Worm (Caenorhabditis elegans): ENCODE data around the gene ykt-6.

ykt-6 gene

ce11 chrIII:7335220-7335619 is 47.8 kb upstream of the ykt-6 start, which contains the start of gene F56C9.10 (continued):
- TF ChIP-seq ceh-88 (GFP tag; IDR thresholded peaks at IDR 0.05): 0 out of 2 replicates have a peak, but pooled peaks have one; percentile 42
- TF ChIP-seq efl-1 (optimal IDR thresholded peaks at IDR 0.05): peak; percentile 81 to 82
- peak; percentile 67 to 95 for TF ChIP-seq efl-1 (GFP tag; optimal IDR thresholded peaks at IDR 0.05 in 1 of 2)
- TF ChIP-seq lin-15B (tag; optimal IDR thresholded peaks at IDR 0.05): peak; percentile 40
- TF ChIP-seq unc-98 (GFP tag; IDR thresholded peaks at IDR 0.05): peak; percentile 46
- TF ChIP-seq elt-2 (tag; optimal IDR thresholded peaks at IDR 0.05): no peak
- TF ChIP-seq nhr-237 (tag; optimal IDR thresholded peaks at IDR 0.05): no peak
- peak; percentile 33 for TF ChIP-seq F16B12.6 (tag; optimal IDR thresholded peaks at IDR 0.05)
- TF ChIP-seq sptf-1 (tag; optimal IDR thresholded peaks at IDR 0.05): no peak
- peak; percentile 97 for TF ChIP-seq lin-14 (GFP tag; optimal IDR thresholded peaks at IDR 0.05)
- no peak for TF ChIP-seq aha-1 (tag; optimal IDR thresholded peaks at IDR 0.05)
- peak; percentile 80 for TF ChIP-seq nhr-11 (tag; optimal IDR thresholded peaks at IDR 0.05)
- no peak for TF ChIP-seq nhr-84 (tag; optimal IDR thresholded peaks at IDR 0.05)
- TF ChIP-seq blmp-1 (tag; optimal IDR thresholded peaks at IDR 0.05): peak; percentile 100
- peak; percentile 86 for TF ChIP-seq nhr-19 (GFP tag; conservative IDR thresholded peaks at IDR 0.05)
- peak; percentile 87 for TF ChIP-seq mep-1 (tag; optimal IDR thresholded peaks at IDR 0.05)
- TF ChIP-seq efl-3 (GFP tag; optimal IDR thresholded peaks at IDR 0.05): no peak
- TF ChIP-seq grh-1 (GFP tag; IDR thresholded peaks at IDR 0.05): no peak
- TF ChIP-seq ces-1 (GFP tag; optimal IDR thresholded peaks at IDR 0.05): no peak
- peak; percentile 51 for TF ChIP-seq egl-13 (tag; optimal IDR thresholded peaks at IDR 0.05)
- peak; percentile 87 for TF ChIP-seq ztf-4 (tag; optimal IDR thresholded peaks at IDR 0.05)
- peak; percentile 38 for TF ChIP-seq ama-1 (optimal IDR thresholded peaks at IDR 0.05)
- peak; percentile 60 for TF ChIP-seq irx-1 (tag; optimal IDR thresholded peaks at IDR 0.05)
- peak; percentile 58 for TF ChIP-seq isw-1 (GFP tag; IDR thresholded peaks at IDR 0.05)
- TF ChIP-seq vab-15 (tag; optimal IDR thresholded peaks at IDR 0.05): no peak
- TF ChIP-seq pag-3 (tag; optimal IDR thresholded peaks at IDR 0.05; ENCODE audit: borderline replicate concordance, insufficient read depth): no peak
- peak; percentile 94 for TF ChIP-seq nhr-20 (tag; optimal IDR thresholded peaks at IDR 0.05)
- TF ChIP-seq snu-23 (GFP tag; optimal IDR thresholded peaks at IDR 0.05): peak; percentile 96
- no peak for TF ChIP-seq zag-1 (tag; optimal IDR thresholded peaks at IDR 0.05)
- peak; percentile 66 to 88 (median 70) for TF ChIP-seq ceh-82 (tag; optimal IDR thresholded peaks at IDR 0.05)
- TF ChIP-seq hlh-17 (GFP tag; optimal IDR thresholded peaks at IDR 0.05; ENCODE audit: borderline replicate concordance): no peak
- TF ChIP-seq lin-35 (GFP tag; optimal IDR thresholded peaks at IDR 0.05): peak; percentile 81 to 88
- TF ChIP-seq aly-2 (tag; optimal IDR thresholded peaks at IDR 0.05): peak; percentile 34
- no peak for TF ChIP-seq alr-1 (tag; optimal IDR thresholded peaks at IDR 0.05; ENCODE audit: borderline replicate concordance)
- TF ChIP-seq unc-86 (tag; optimal IDR thresholded peaks at IDR 0.05): peak; percentile 65
- TF ChIP-seq nhr-28 (tag; optimal IDR thresholded peaks at IDR 0.05): no peak
- no peak for TF ChIP-seq mab-9 (GFP tag; IDR thresholded peaks at IDR 0.05)
- peak; percentile 43 for TF ChIP-seq sox-4 (tag; optimal IDR thresholded peaks at IDR 0.05)
- TF ChIP-seq unc-30 (tag; optimal IDR thresholded peaks at IDR 0.05): no peak
- no peak for TF ChIP-seq unc-62 (GFP tag; optimal IDR thresholded peaks at IDR 0.05)
- TF ChIP-seq ets-5 (GFP tag; IDR thresholded peaks at IDR 0.05): no peak
- no peak for TF ChIP-seq ceh-63 (GFP tag; optimal IDR thresholded peaks at IDR 0.05)
- TF ChIP-seq lin-39 (tag; optimal IDR thresholded peaks at IDR 0.05): peak; percentile 78
- TF ChIP-seq ceh-90 (tag; optimal IDR thresholded peaks at IDR 0.05): no peak
- TF ChIP-seq zip-4 (GFP tag; optimal IDR thresholded peaks at IDR 0.05): no peak
- TF ChIP-seq hpl-2 (GFP tag; optimal IDR thresholded peaks at IDR 0.05): no peak
- no peak for TF ChIP-seq tlp-1 (tag; optimal IDR thresholded peaks at IDR 0.05)
- TF ChIP-seq C34B4.2 (tag; optimal IDR thresholded peaks at IDR 0.05): no peak
- peak; percentile 64 for TF ChIP-seq snpc-4 (tag; optimal IDR thresholded peaks at IDR 0.05)
- TF ChIP-seq Y116A8C.19 (tag; optimal IDR thresholded peaks at IDR 0.05; ENCODE audit: borderline replicate concordance): no peak
- peak; percentile 56 to 99 for TF ChIP-seq mdl-1 (tag; optimal IDR thresholded peaks at IDR 0.05)
- no peak for TF ChIP-seq nhr-12 (tag; optimal IDR thresholded peaks at IDR 0.05)
- no peak for TF ChIP-seq ztf-11 (tag; optimal IDR thresholded peaks at IDR 0.05)

Measured in whole organism, L1 larva.